Worm (Caenorhabditis elegans) whole organism, young adult: ENCODE results near the gene srbc-54.
"Not testable (repeated sequence)": the region's sequence is repeated elsewhere in the genome, so short reads cannot be mapped to it uniquely, and the experiment has no call there.

Experiments
- B0261.1 ChIP-seq: sonication (generic microtip); optimal IDR thresholded peaks from 2 replicates; lab custom pipeline; 2016; ENCODE audit warnings: mild to moderate bottlenecking, missing genetic modification characterization, moderate library complexity, missing compliant biosample characterization
- C17E4.6 ChIP-seq: fragments of 200-800 bp; sonication (Bioruptor generic); IDR thresholded peaks from 2 replicates; pipeline ENCODE4 v1.3.6; 2022; ENCODE audit warnings: missing genetic modification reagents, missing genetic modification characterization, missing compliant biosample characterization
- D2030.7 ChIP-seq: fragments of 200-800 bp; sonication (Bioruptor generic); IDR thresholded peaks from 2 replicates; pipeline ENCODE4 v1.3.6; 2022; ENCODE audit warnings: missing genetic modification reagents, missing genetic modification characterization, missing compliant biosample characterization
- F10E7.11 ChIP-seq: sonication (generic microtip); optimal IDR thresholded peaks from 2 replicates; lab custom pipeline; 2017; ENCODE audit warnings: mild to moderate bottlenecking, missing genetic modification characterization, moderate library complexity, missing compliant biosample characterization
- F22D6.2 ChIP-seq: sonication (generic microtip); optimal IDR thresholded peaks from 2 replicates; lab custom pipeline; 2016; ENCODE audit warnings: mild to moderate bottlenecking, missing genetic modification characterization, missing compliant biosample characterization
- F37B4.10 ChIP-seq: fragments of 200-800 bp; sonication (Bioruptor generic); IDR thresholded peaks from 2 replicates; pipeline ENCODE4 v1.3.6; 2022; ENCODE audit warnings: missing genetic modification characterization, missing compliant biosample characterization
- F57A8.1 ChIP-seq: fragments of 200-800 bp; sonication (Bioruptor generic); optimal IDR thresholded peaks from 2 replicates; lab custom pipeline; 2018; ENCODE audit warnings: mild to moderate bottlenecking, missing genetic modification characterization, moderate library complexity, missing compliant biosample characterization
- T26A5.8 ChIP-seq: sonication (generic microtip); optimal IDR thresholded peaks from 2 replicates; lab custom pipeline; 2016; ENCODE audit warnings: missing genetic modification characterization, missing compliant biosample characterization
- Y53F4B.3 ChIP-seq: fragments of 200-800 bp; sonication (Bioruptor generic); IDR thresholded peaks from 2 replicates; pipeline ENCODE4 v1.3.6; 2022; ENCODE audit warnings: missing genetic modification reagents, missing genetic modification characterization, missing compliant biosample characterization
- akir-1 ChIP-seq: fragments of 200-800 bp; sonication (Bioruptor generic); optimal IDR thresholded peaks from 2 replicates; lab custom pipeline; 2018; ENCODE audit warnings: mild to moderate bottlenecking, missing genetic modification characterization, moderate library complexity, missing compliant biosample characterization
- ama-1 ChIP-seq, 3 experiments: fragments of 150-350 bp in 1 of 3; sonication (generic microtip) in 2 of 3; optimal IDR thresholded peaks; 2 replicates each; lab custom pipeline; 2014 to 2018; ENCODE audit warnings: missing biosample characterization in 2 of 3, missing genetic modification characterization in 2 of 3, missing genetic modification reagents in 2 of 3
- attf-3 ChIP-seq: fragments of 200-800 bp; sonication (Bioruptor generic); conservative IDR thresholded peaks from 2 replicates; pipeline ENCODE4 v1.3.6; 2022; ENCODE audit warnings: missing genetic modification reagents, missing genetic modification characterization, missing compliant biosample characterization
- bed-1 ChIP-seq: fragments of 200-800 bp; sonication (Bioruptor generic); IDR thresholded peaks from 2 replicates; pipeline ENCODE4 v1.3.6; 2022; ENCODE audit warnings: missing genetic modification reagents, missing genetic modification characterization, missing compliant biosample characterization
- ceh-40 ChIP-seq: fragments of 200-800 bp; sonication (Bioruptor generic); IDR thresholded peaks from 2 replicates; pipeline ENCODE4 v1.3.6; 2022; ENCODE audit warnings: missing genetic modification characterization, missing compliant biosample characterization
- ceh-79 ChIP-seq: sonication (generic microtip); optimal IDR thresholded peaks from 2 replicates; lab custom pipeline; 2017; ENCODE audit warnings: mild to moderate bottlenecking, missing genetic modification characterization, missing compliant biosample characterization
- chd-7 ChIP-seq: sonication (generic microtip); optimal IDR thresholded peaks from 2 replicates; lab custom pipeline; 2016; ENCODE audit warnings: mild to moderate bottlenecking, missing genetic modification characterization, moderate library complexity, missing compliant biosample characterization
- efl-1 ChIP-seq: fragments of 150-350 bp; optimal IDR thresholded peaks from 2 replicates; lab custom pipeline; 2014; ENCODE audit warnings: missing biosample characterization, missing genetic modification reagents, missing genetic modification characterization
- hmg-1.2 ChIP-seq: fragments of 200-800 bp; sonication (Bioruptor generic); IDR thresholded peaks from 2 replicates; pipeline ENCODE4 v1.3.6; 2022; ENCODE audit warnings: missing genetic modification reagents, missing genetic modification characterization, missing compliant biosample characterization
- lin-26 ChIP-seq: fragments of 200-800 bp; sonication (Bioruptor generic); IDR thresholded peaks from 2 replicates; pipeline ENCODE4 v1.3.6; 2022; ENCODE audit warnings: missing genetic modification reagents, missing genetic modification characterization, missing compliant biosample characterization
- lin-35 ChIP-seq, 3 experiments: fragments of 150-350 bp in 2 of 3; sonication (generic microtip) in 1 of 3; optimal IDR thresholded peaks; 2 replicates each; lab custom pipeline; 2014 to 2018; ENCODE audit warnings: missing biosample characterization in 3 of 3, missing genetic modification characterization in 3 of 3, missing genetic modification reagents in 3 of 3
- lin-40 ChIP-seq: sonication (generic microtip); optimal IDR thresholded peaks from 2 replicates; lab custom pipeline; 2016; ENCODE audit warnings: missing genetic modification characterization, mild to moderate bottlenecking, missing compliant biosample characterization, missing genotype, missing genetic modification reagents
- lsl-1 ChIP-seq: fragments of 200-800 bp; sonication (Bioruptor generic); optimal IDR thresholded peaks from 2 replicates; lab custom pipeline; 2018; ENCODE audit warnings: mild to moderate bottlenecking, missing genetic modification characterization, moderate library complexity, missing compliant biosample characterization
- lsy-27 ChIP-seq: sonication (generic microtip); optimal IDR thresholded peaks from 2 replicates; lab custom pipeline; 2017; ENCODE audit warnings: missing genetic modification characterization, mild to moderate bottlenecking, missing compliant biosample characterization, antibody characterized with exemption, missing genotype, borderline replicate concordance; ENCODE audit not compliant: insufficient read depth
- madf-10 ChIP-seq: sonication (generic microtip); optimal IDR thresholded peaks from 2 replicates; lab custom pipeline; 2016; ENCODE audit warnings: mild to moderate bottlenecking, missing genetic modification characterization, missing compliant biosample characterization
- madf-3 ChIP-seq: fragments of 200-800 bp; sonication (Bioruptor generic); IDR thresholded peaks from 2 replicates; pipeline ENCODE4 v1.3.6; 2022; ENCODE audit warnings: missing genetic modification reagents, missing genetic modification characterization, missing compliant biosample characterization
- madf-8 ChIP-seq: fragments of 200-800 bp; sonication (Bioruptor generic); conservative IDR thresholded peaks from 2 replicates; pipeline ENCODE4 v1.3.6; 2022; ENCODE audit warnings: missing genetic modification reagents, missing genetic modification characterization, missing compliant biosample characterization
- mes-4 ChIP-seq: sonication (generic microtip); optimal IDR thresholded peaks from 2 replicates; lab custom pipeline; 2016; ENCODE audit warnings: missing genotype, missing genetic modification characterization, missing compliant biosample characterization
- mxl-1 ChIP-seq: sonication (generic microtip); optimal IDR thresholded peaks from 2 replicates; lab custom pipeline; 2016; ENCODE audit warnings: missing genetic modification characterization, missing compliant biosample characterization
- nfyb-1 ChIP-seq: fragments of 200-800 bp; sonication (Bioruptor generic); IDR thresholded peaks from 2 replicates; pipeline ENCODE4 v1.3.6; 2022; ENCODE audit warnings: missing genetic modification reagents, missing genetic modification characterization, missing compliant biosample characterization
- pbrm-1 ChIP-seq: fragments of 200-800 bp; sonication (Bioruptor generic); IDR thresholded peaks from 2 replicates; pipeline ENCODE4 v1.3.6; 2022; ENCODE audit warnings: missing genetic modification reagents, missing genetic modification characterization, missing compliant biosample characterization
- rec-8 ChIP-seq, 2 experiments: sonication (generic microtip); optimal IDR thresholded peaks; 2 replicates each; lab custom pipeline; 2016; ENCODE audit warnings: mild to moderate bottlenecking in 2 of 2, missing genetic modification characterization in 2 of 2, missing genetic modification reagents in 2 of 2, missing genotype in 2 of 2, missing biosample characterization in 1 of 2, missing compliant biosample characterization in 1 of 2, moderate library complexity in 1 of 2
- rpc-1 ChIP-seq, 2 experiments: fragments of 150-350 bp in 1 of 2; sonication (generic microtip) in 1 of 2; optimal IDR thresholded peaks; 2 replicates each; lab custom pipeline; 2014 to 2018; ENCODE audit warnings: missing biosample characterization in 1 of 2, missing genetic modification characterization in 1 of 2, missing genetic modification reagents in 1 of 2, missing genotype in 1 of 2
- snpc-4 ChIP-seq, 5 experiments: fragments of 150-350 bp in 1 of 5; sonication (generic microtip) in 4 of 5; optimal IDR thresholded peaks; 2 replicates each; lab custom pipeline; 2014 to 2018; ENCODE audit warnings: missing genetic modification characterization in 5 of 5, missing biosample characterization in 3 of 5, antibody characterized with exemption in 2 of 5, mild to moderate bottlenecking in 2 of 5, missing compliant biosample characterization in 2 of 5, missing genotype in 2 of 5, moderate library complexity in 2 of 5, missing genetic modification reagents in 1 of 5
- somi-1 ChIP-seq: fragments of 200-800 bp; sonication (Bioruptor generic); optimal IDR thresholded peaks from 2 replicates; lab custom pipeline; 2018; ENCODE audit warnings: mild to moderate bottlenecking, missing genetic modification characterization, missing compliant biosample characterization
- tbx-9 ChIP-seq: sonication (generic microtip); optimal IDR thresholded peaks from 2 replicates; lab custom pipeline; 2016; ENCODE audit warnings: borderline replicate concordance, missing genetic modification characterization, inconsistent platforms, missing compliant biosample characterization
- unc-130 ChIP-seq: sonication (generic microtip); optimal IDR thresholded peaks from 2 replicates; lab custom pipeline; 2016; ENCODE audit warnings: missing genetic modification reagents, missing genetic modification characterization, missing compliant biosample characterization
- xnd-1 ChIP-seq: sonication (generic microtip); optimal IDR thresholded peaks from 2 replicates; lab custom pipeline; 2016; ENCODE audit warnings: missing genotype, missing genetic modification reagents, missing genetic modification characterization, missing compliant biosample characterization
- zfh-2 ChIP-seq: fragments of 200-800 bp; sonication (Bioruptor generic); conservative IDR thresholded peaks from 2 replicates; pipeline ENCODE4 v1.3.6; 2022; ENCODE audit warnings: missing genetic modification reagents, missing genetic modification characterization, missing compliant biosample characterization
- zim-3 ChIP-seq: sonication (generic microtip); optimal IDR thresholded peaks from 2 replicates; lab custom pipeline; 2017; ENCODE audit warnings: mild to moderate bottlenecking, missing genetic modification characterization, moderate library complexity, missing compliant biosample characterization
- ztf-25 ChIP-seq: fragments of 200-800 bp; sonication (Bioruptor generic); IDR thresholded peaks from 2 replicates; pipeline ENCODE4 v1.3.6; 2022; ENCODE audit warnings: missing genetic modification reagents, missing genetic modification characterization, missing compliant biosample characterization

Gene srbc-54

ce11 chrV:15862599-15862998, 29.1 kb upstream of the srbc-54 start, which contains the start of gene srz-12:
Gene srz-12, minus strand, starts transcription at chrV:15862699.
- TF ChIP-seq mxl-1 (no peak), T26A5.8 (tag; lab: Kevin White, UChicago) (no peak), madf-10 (tag; lab: Kevin White, UChicago) (no peak), snpc-4 (GFP tag; optimal IDR thresholded peaks at IDR 0.05; lab: Kevin White, UChicago) (no peak), snpc-4 (tag; optimal IDR thresholded peaks at IDR 0.05; lab: Kevin White, UChicago) (no peak), zfh-2 (no peak), attf-3 (GFP tag; lab: Robert Waterston, UW) (no peak), zim-3 (tag; lab: Kevin White, UChicago) (no peak), madf-8 (no peak), chd-7 (tag; lab: Kevin White, UChicago) (no peak), efl-1 (GFP tag; lab: Kevin White, UChicago) (no peak), hmg-1.2 (GFP tag; lab: Robert Waterston, UW) (no peak), xnd-1 (tag; lab: Kevin White, UChicago) (no peak), tbx-9 (tag; lab: Kevin White, UChicago) (no peak), akir-1 (no peak), ama-1 (optimal IDR thresholded peaks at IDR 0.05; lab: Kevin White, UChicago) (no peak), ama-1 (GFP tag; optimal IDR thresholded peaks at IDR 0.05; lab: Kevin White, UChicago) (no peak), ceh-79 (tag; lab: Kevin White, UChicago) (no peak), madf-3 (no peak), F22D6.2 (tag; lab: Kevin White, UChicago) (no peak), lin-26 (no peak), pbrm-1 (no peak)

ce11 chrV:15858292-15858691, 24.8 kb upstream of the srbc-54 start, which contains the start of gene srh-148:
Gene srh-148, minus strand, starts transcription at chrV:15858392.
- no peak for TF ChIP-seq F57A8.1 (GFP tag; lab: Kevin White, UChicago)

DNA sequence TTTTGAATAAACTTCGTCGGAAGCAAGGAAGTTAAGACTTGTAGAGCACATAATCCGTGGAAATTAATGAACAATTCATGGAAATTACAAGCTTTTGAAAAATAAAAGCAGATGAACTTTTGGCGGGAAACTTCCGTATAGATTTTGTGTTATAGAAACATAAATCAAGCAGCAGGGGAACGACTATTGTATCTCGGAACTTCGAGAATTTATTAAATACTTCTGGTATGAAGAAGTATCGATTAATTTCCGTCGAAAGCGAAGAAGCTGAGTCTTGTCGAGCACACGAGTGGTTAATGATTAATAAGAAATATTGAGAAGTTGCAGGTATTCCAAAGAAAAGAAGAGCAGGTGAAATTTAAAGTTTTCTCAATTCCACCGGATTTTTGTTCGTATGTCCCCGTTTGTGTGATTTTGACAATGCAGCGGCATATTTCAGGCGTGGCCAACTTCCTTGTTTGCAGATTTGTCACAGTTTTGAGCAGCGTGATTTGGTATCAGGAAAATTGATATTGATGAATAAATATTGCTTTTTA, 16.8 kb upstream of the srbc-54 start, which contains the start of gene srh-147:
srh-147 (minus strand) TSS at position 51 of the 536 bp plus-strand sequence.
- TF ChIP-seq ceh-40; ztf-25 (GFP tag; lab: Robert Waterston, UW); unc-130 (GFP tag; lab: Kevin White, UChicago): not testable (repeated sequence)

DNA sequence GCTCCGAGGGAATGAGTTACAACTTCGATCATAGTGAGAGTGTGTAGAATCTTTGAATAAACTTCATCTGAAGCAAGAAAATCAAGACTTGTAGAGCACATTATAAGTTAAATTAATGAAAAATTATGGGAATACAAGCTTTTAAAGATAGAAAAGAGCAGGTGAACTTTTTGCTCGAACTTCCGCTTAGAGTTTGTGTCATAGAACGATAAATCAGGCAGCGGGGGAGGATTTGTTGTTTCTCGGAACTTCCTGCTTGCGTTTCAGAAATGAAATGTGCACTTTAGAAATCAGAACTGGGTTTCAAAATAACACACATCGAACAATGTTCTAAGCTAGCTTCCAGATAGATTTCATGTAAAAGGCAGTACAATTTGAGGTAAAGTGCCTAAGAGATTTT, 7.6 kb upstream of the srbc-54 start, which contains the start of gene srh-149:
srh-149 (minus strand) TSS at position 101 of the 400 bp plus-strand sequence.
- TF ChIP-seq lin-35 (GFP tag; optimal IDR thresholded peaks at IDR 0.05; lab: Kevin White, UChicago) (no peak), bed-1 (GFP tag; lab: Robert Waterston, UW) (no peak), F10E7.11 (tag; lab: Kevin White, UChicago) (no peak), lsy-27 (no peak), madf-3 (no peak), rpc-1 (optimal IDR thresholded peaks at IDR 0.05; lab: Kevin White, UChicago) (no peak), rpc-1 (tag; optimal IDR thresholded peaks at IDR 0.05; lab: Kevin White, UChicago) (no peak), lin-40 (tag; lab: Kevin White, UChicago) (no peak), D2030.7 (GFP tag; lab: Robert Waterston, UW) (no peak), C17E4.6 (GFP tag; lab: Robert Waterston, UW) (no peak), Y53F4B.3 (no peak), lsl-1 (GFP tag; lab: Kevin White, UChicago) (no peak), rec-8 (tag; optimal IDR thresholded peaks at IDR 0.05; lab: Kevin White, UChicago) (no peak), ama-1 (optimal IDR thresholded peaks at IDR 0.05; lab: Kevin White, UChicago) (no peak), ama-1 (GFP tag; optimal IDR thresholded peaks at IDR 0.05; lab: Kevin White, UChicago) (no peak), somi-1 (GFP tag; lab: Kevin White, UChicago) (no peak), F37B4.10 (GFP tag; lab: Robert Waterston, UW) (no peak), madf-10 (tag; lab: Kevin White, UChicago) (no peak), B0261.1 (tag; lab: Kevin White, UChicago) (no peak), mxl-1 (no peak), nfyb-1 (GFP tag; lab: Robert Waterston, UW) (no peak), mes-4 (tag; lab: Kevin White, UChicago) (no peak)
